Fruit fly (Drosophila melanogaster) whole organism, embryonic: ENCODE data around the gene cher.

ENCODE experiments used
- Ada2b ChIP-seq: fragments of 200-800 bp; sonication (Bioruptor generic); IDR thresholded peaks from 2 replicates; pipeline ENCODE4 v1.3.6; 2022; ENCODE audit warnings: missing biosample characterization, missing genetic modification characterization
- Aef1 ChIP-seq: fragments of 200-800 bp; sonication (Bioruptor generic); IDR thresholded peaks from 3 replicates; pipeline ENCODE4 v1.3.6; 2022; ENCODE audit warnings: missing biosample characterization, missing genetic modification characterization
- B-H2 ChIP-seq: fragments of 200-800 bp; sonication (Bioruptor generic); optimal IDR thresholded peaks from 2 replicates; lab custom pipeline; 2018; ENCODE audit warnings: missing biosample characterization, mild to moderate bottlenecking, missing genetic modification characterization
- CG10267 ChIP-seq: fragments of 200-800 bp; sonication (Bioruptor generic); optimal IDR thresholded peaks from 2 replicates; lab custom pipeline; 2018; ENCODE audit warnings: missing biosample characterization, mild to moderate bottlenecking, missing genetic modification characterization, moderate library complexity
- CG10979 ChIP-seq: fragments of 200-800 bp; sonication (Bioruptor generic); optimal IDR thresholded peaks from 2 replicates; lab custom pipeline; 2018; ENCODE audit warnings: missing biosample characterization, mild to moderate bottlenecking, missing genetic modification characterization, moderate library complexity
- CG12942 ChIP-seq: fragments of 200-800 bp; sonication (Bioruptor generic); optimal IDR thresholded peaks from 3 replicates; lab custom pipeline; 2016; ENCODE audit warnings: missing biosample characterization, missing genetic modification characterization
- CG14441 ChIP-seq: fragments of 200-800 bp; sonication (Bioruptor generic); IDR thresholded peaks from 2 replicates; pipeline ENCODE4 v1.3.6; 2022; ENCODE audit warnings: missing biosample characterization, missing genetic modification characterization
- CG14710 ChIP-seq: fragments of 200-800 bp; sonication (Bioruptor generic); optimal IDR thresholded peaks from 3 replicates; lab custom pipeline; 2019; ENCODE audit warnings: missing biosample characterization, mild to moderate bottlenecking, missing genetic modification characterization, moderate library complexity
- CG17359 ChIP-seq: fragments of 200-800 bp; sonication (Bioruptor generic); optimal IDR thresholded peaks from 3 replicates; lab custom pipeline; 2018; ENCODE audit warnings: missing biosample characterization, mild to moderate bottlenecking, missing genetic modification characterization, moderate library complexity
- CG17385 ChIP-seq: fragments of 200-800 bp; sonication (Bioruptor generic); optimal IDR thresholded peaks from 3 replicates; lab custom pipeline; 2018; ENCODE audit warnings: missing biosample characterization, mild to moderate bottlenecking, missing genetic modification characterization
- CG17612 ChIP-seq: fragments of 200-800 bp; sonication (Bioruptor generic); IDR thresholded peaks from 2 replicates; pipeline ENCODE4 v1.3.6; 2022; ENCODE audit warnings: missing biosample characterization, missing genetic modification characterization
- CG2120 ChIP-seq: fragments of 200-800 bp; sonication (Bioruptor generic); optimal IDR thresholded peaks from 3 replicates; lab custom pipeline; 2016; ENCODE audit warnings: missing biosample characterization, missing genetic modification characterization
- CG30431 ChIP-seq: fragments of 200-800 bp; sonication (Bioruptor generic); optimal IDR thresholded peaks from 2 replicates; lab custom pipeline; 2017; ENCODE audit warnings: missing biosample characterization, missing genetic modification characterization
- CG33557 ChIP-seq: fragments of 200-800 bp; sonication (Bioruptor generic); optimal IDR thresholded peaks from 2 replicates; lab custom pipeline; 2019; ENCODE audit warnings: missing biosample characterization, mild to moderate bottlenecking, missing genetic modification characterization, moderate library complexity
- CG34224 ChIP-seq: fragments of 200-800 bp; sonication (Bioruptor generic); IDR thresholded peaks from 3 replicates; pipeline ENCODE4 v1.3.6; 2022; ENCODE audit warnings: missing biosample characterization, missing genetic modification characterization; ENCODE audit not compliant: partially characterized antibody
- CG4360 ChIP-seq: fragments of 200-800 bp; sonication (Bioruptor generic); IDR thresholded peaks from 2 replicates; pipeline ENCODE4 v1.3.6; 2022; ENCODE audit warnings: missing biosample characterization, missing genetic modification characterization
- CG4854 ChIP-seq: fragments of 200-800 bp; sonication (Bioruptor generic); optimal IDR thresholded peaks from 2 replicates; lab custom pipeline; 2016; ENCODE audit warnings: missing biosample characterization, missing genetic modification characterization, inconsistent platforms
- CG7786 ChIP-seq: fragments of 200-800 bp; sonication (Bioruptor generic); optimal IDR thresholded peaks from 2 replicates; lab custom pipeline; 2016; ENCODE audit warnings: missing biosample characterization, missing genetic modification characterization
- E2f2 ChIP-seq: fragments of 200-800 bp; sonication (Bioruptor generic); IDR thresholded peaks from 2 replicates; pipeline ENCODE4 v1.3.6; 2022; ENCODE audit warnings: missing biosample characterization, missing genetic modification characterization
- Eip74EF ChIP-seq, 2 experiments: fragments of 200-800 bp in 1 of 2; fragments of >200 bp in 1 of 2; sonication (Bioruptor generic) in 1 of 2; optimal IDR thresholded peaks; 2 replicates each; lab custom pipeline; 2017 to 2019; ENCODE audit warnings: missing biosample characterization in 2 of 2, missing genetic modification characterization in 2 of 2, mild to moderate bottlenecking in 1 of 2, moderate library complexity in 1 of 2
- HHEX ChIP-seq: fragments of 200-800 bp; sonication (Bioruptor generic); optimal IDR thresholded peaks from 3 replicates; lab custom pipeline; 2017; ENCODE audit warnings: missing biosample characterization, mild to moderate bottlenecking, missing genetic modification characterization, missing genetic modification reagents
- HLH4C ChIP-seq: fragments of 200-800 bp; sonication (Bioruptor generic); IDR thresholded peaks from 3 replicates; pipeline ENCODE4 v1.3.6; 2022; ENCODE audit warnings: missing biosample characterization, missing genetic modification characterization; ENCODE audit not compliant: partially characterized antibody
- Kr ChIP-seq: fragments of 200-800 bp; sonication (Bioruptor generic); optimal IDR thresholded peaks from 2 replicates; lab custom pipeline; 2017; ENCODE audit warnings: missing biosample characterization, mild to moderate bottlenecking, missing genetic modification characterization
- Max ChIP-seq: fragments of 200-800 bp; sonication (Bioruptor generic); optimal IDR thresholded peaks from 2 replicates; lab custom pipeline; 2016; ENCODE audit warnings: missing biosample characterization, mild to moderate bottlenecking, missing genetic modification characterization
- Scr ChIP-seq: fragments of 200-800 bp; sonication (Bioruptor generic); IDR thresholded peaks from 2 replicates; pipeline ENCODE4 v1.3.6; 2022; ENCODE audit warnings: missing biosample characterization, missing genetic modification characterization; ENCODE audit not compliant: partially characterized antibody
- dm ChIP-seq: fragments of 200-800 bp; sonication (Bioruptor generic); optimal IDR thresholded peaks from 3 replicates; lab custom pipeline; 2016; ENCODE audit warnings: missing biosample characterization, missing genetic modification characterization
- dmrt11E ChIP-seq: fragments of 200-800 bp; sonication (Bioruptor generic); optimal IDR thresholded peaks from 3 replicates; lab custom pipeline; 2018; ENCODE audit warnings: missing biosample characterization, mild to moderate bottlenecking, missing genetic modification characterization, moderate library complexity
- fd96Cb ChIP-seq: fragments of 200-800 bp; sonication (Bioruptor generic); optimal IDR thresholded peaks from 2 replicates; lab custom pipeline; 2018; ENCODE audit warnings: missing biosample characterization, mild to moderate bottlenecking, missing genetic modification characterization, moderate library complexity
- grau ChIP-seq: fragments of 200-800 bp; optimal IDR thresholded peaks from 3 replicates; lab custom pipeline; 2019; ENCODE audit warnings: missing biosample characterization, mild to moderate bottlenecking, missing genetic modification characterization, moderate library complexity
- gsb-n ChIP-seq: fragments of 200-800 bp; sonication (Bioruptor generic); optimal IDR thresholded peaks from 3 replicates; lab custom pipeline; 2018; ENCODE audit warnings: missing biosample characterization, mild to moderate bottlenecking, missing genetic modification characterization
- insv ChIP-seq, 2 experiments: fragments of 200-800 bp; sonication (Bioruptor generic); optimal IDR thresholded peaks; 3 replicates each; lab custom pipeline; 2016 to 2018; ENCODE audit warnings: missing biosample characterization in 2 of 2, missing genetic modification characterization in 2 of 2
- lilli ChIP-seq: fragments of 200-800 bp; sonication (Bioruptor generic); optimal IDR thresholded peaks from 3 replicates; lab custom pipeline; 2016; ENCODE audit warnings: missing biosample characterization, missing genetic modification characterization
- lmd ChIP-seq: fragments of 200-800 bp; sonication (Bioruptor generic); IDR thresholded peaks from 2 replicates; pipeline ENCODE4 v1.3.6; 2022; ENCODE audit warnings: missing biosample characterization, missing genetic modification characterization
- lov ChIP-seq, 2 experiments: fragments of 200-800 bp in 1 of 2; fragments of >200 bp in 1 of 2; sonication (Bioruptor generic) in 1 of 2; IDR thresholded peaks in 1 of 2; optimal IDR thresholded peaks in 1 of 2; 2 replicates in 1 of 2; 3 replicates in 1 of 2; pipeline versions ENCODE4 v1.3.6 to Lab custom; 2017 to 2022; ENCODE audit warnings: missing biosample characterization in 1 of 2, missing genetic modification characterization in 1 of 2
- onecut ChIP-seq: fragments of 200-800 bp; sonication (Bioruptor generic); IDR thresholded peaks from 2 replicates; pipeline ENCODE4 v1.3.6; 2022; ENCODE audit warnings: missing biosample characterization, missing genetic modification characterization
- pan ChIP-seq, 4 experiments: fragments of >200 bp in 3 of 4; fragments of 200-800 bp in 1 of 4; sonication (Bioruptor generic) in 1 of 4; optimal IDR thresholded peaks in 3 of 4; IDR thresholded peaks in 1 of 4; 2 replicates each; pipeline versions ENCODE4 v1.3.6 to Lab custom; 2017 to 2022; ENCODE audit warnings: missing biosample characterization in 2 of 4, missing genetic modification characterization in 2 of 4, mixed read lengths in 1 of 4
- pfk ChIP-seq: fragments of 200-800 bp; sonication (Bioruptor generic); optimal IDR thresholded peaks from 2 replicates; lab custom pipeline; 2018; ENCODE audit warnings: missing biosample characterization, mild to moderate bottlenecking, missing genetic modification characterization, moderate library complexity
- prd ChIP-seq, 3 experiments: fragments of >200 bp in 2 of 3; fragments of 200-800 bp in 1 of 3; sonication (Bioruptor generic) in 1 of 3; optimal IDR thresholded peaks in 2 of 3; IDR thresholded peaks in 1 of 3; 2 replicates in 2 of 3; 3 replicates in 1 of 3; pipeline versions ENCODE4 v1.3.6 to Lab custom; 2017 to 2022; ENCODE audit warnings: missing biosample characterization in 1 of 3, missing genetic modification characterization in 1 of 3
- sisA ChIP-seq: fragments of 200-800 bp; sonication (Bioruptor generic); IDR thresholded peaks from 2 replicates; pipeline ENCODE4 v1.3.6; 2022; ENCODE audit warnings: missing biosample characterization, missing genetic modification characterization
- slou ChIP-seq: fragments of 200-800 bp; sonication (Bioruptor generic); optimal IDR thresholded peaks from 3 replicates; lab custom pipeline; 2016; ENCODE audit warnings: missing biosample characterization, missing genetic modification characterization
- sqz ChIP-seq: fragments of 200-800 bp; sonication (Bioruptor generic); optimal IDR thresholded peaks from 3 replicates; lab custom pipeline; 2018; ENCODE audit warnings: missing biosample characterization, mild to moderate bottlenecking, missing genetic modification characterization
- stc ChIP-seq: fragments of 200-800 bp; sonication (Bioruptor generic); IDR thresholded peaks from 2 replicates; pipeline ENCODE4 v1.3.6; 2022; ENCODE audit warnings: missing biosample characterization, missing genetic modification characterization
- tin ChIP-seq: fragments of 200-800 bp; sonication (Bioruptor generic); optimal IDR thresholded peaks from 3 replicates; lab custom pipeline; 2016; ENCODE audit warnings: missing biosample characterization, missing genetic modification characterization
- trem ChIP-seq: fragments of 200-800 bp; optimal IDR thresholded peaks from 3 replicates; lab custom pipeline; 2019; ENCODE audit warnings: missing biosample characterization, mild to moderate bottlenecking, missing genetic modification characterization, moderate library complexity
- vvl ChIP-seq: fragments of 200-800 bp; sonication (Bioruptor generic); IDR thresholded peaks from 2 replicates; pipeline ENCODE4 v1.3.6; 2022; ENCODE audit warnings: missing biosample characterization, missing genetic modification characterization
- wor ChIP-seq: fragments of 200-800 bp; sonication (Bioruptor generic); IDR thresholded peaks from 2 replicates; pipeline ENCODE4 v1.3.6; 2022; ENCODE audit warnings: missing biosample characterization, missing genetic modification characterization
- zen ChIP-seq: fragments of 200-800 bp; sonication (Bioruptor generic); optimal IDR thresholded peaks from 3 replicates; lab custom pipeline; 2018; ENCODE audit warnings: missing biosample characterization, mild to moderate bottlenecking, missing genetic modification characterization, moderate library complexity

The cher gene

DNA sequence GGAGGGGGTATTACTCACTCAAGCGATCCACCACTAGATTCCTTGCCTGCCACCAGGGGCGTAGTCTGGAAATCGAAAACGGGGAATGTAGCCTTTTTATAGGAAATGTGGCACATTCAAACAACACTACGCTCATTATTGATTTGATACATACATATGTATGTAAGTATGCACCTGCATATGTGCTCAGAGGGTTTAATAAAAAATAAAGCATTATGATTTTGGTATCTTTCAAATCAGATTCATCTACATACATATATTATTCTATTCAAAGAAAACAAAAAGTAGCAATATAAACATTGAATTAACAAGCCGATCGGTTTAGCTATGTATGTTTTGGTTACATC, 68.3 kb downstream of the cher start (continued):
- TF ChIP-seq Aef1 (GFP tag; lab: Robert Waterston, UW) (no peak; the same call in 2 of the 3 replicates), dmrt11E (tag; lab: Kevin White, UChicago) (peak; percentile 10), sqz (no peak), HLH4C (GFP tag; lab: Robert Waterston, UW) (no peak), pfk (no peak), vvl (GFP tag; lab: Robert Waterston, UW) (peak; percentile 39; the same call in 1 of the 2 replicates), sisA (GFP tag; lab: Robert Waterston, UW) (0 out of 2 replicates have a peak, but pooled peaks have one; percentile 18), stc (0 out of 2 replicates have a peak, but pooled peaks have one; percentile 24), lmd (GFP tag; lab: Robert Waterston, UW) (0 out of 2 replicates have a peak, but pooled peaks have one; percentile 20), pan (optimal IDR thresholded peaks at IDR 0.05; lab: Kevin White, UChicago) (no peak), pan (GFP tag; optimal IDR thresholded peaks at IDR 0.05 in 1 of 2, IDR thresholded peaks at IDR 0.05 in 1 of 2) (no peak), Scr (no peak), CG14710 (tag; lab: Kevin White, UChicago) (peak; percentile 35), CG10979 (peak; percentile 45), B-H2 (no peak), slou (GFP tag; lab: Kevin White, UChicago) (no peak), E2f2 (GFP tag; lab: Robert Waterston, UW) (no peak), grau (tag; lab: Kevin White, UChicago) (no peak), CG33557 (GFP tag; lab: Kevin White, UChicago) (no peak), Ada2b (GFP tag; lab: Robert Waterston, UW) (peak; percentile 4; the same call in 1 of the 2 replicates), CG10267 (tag; lab: Kevin White, UChicago) (no peak)
- TF ChIP-seq, all 482 proteins: peak for 65

DNA sequence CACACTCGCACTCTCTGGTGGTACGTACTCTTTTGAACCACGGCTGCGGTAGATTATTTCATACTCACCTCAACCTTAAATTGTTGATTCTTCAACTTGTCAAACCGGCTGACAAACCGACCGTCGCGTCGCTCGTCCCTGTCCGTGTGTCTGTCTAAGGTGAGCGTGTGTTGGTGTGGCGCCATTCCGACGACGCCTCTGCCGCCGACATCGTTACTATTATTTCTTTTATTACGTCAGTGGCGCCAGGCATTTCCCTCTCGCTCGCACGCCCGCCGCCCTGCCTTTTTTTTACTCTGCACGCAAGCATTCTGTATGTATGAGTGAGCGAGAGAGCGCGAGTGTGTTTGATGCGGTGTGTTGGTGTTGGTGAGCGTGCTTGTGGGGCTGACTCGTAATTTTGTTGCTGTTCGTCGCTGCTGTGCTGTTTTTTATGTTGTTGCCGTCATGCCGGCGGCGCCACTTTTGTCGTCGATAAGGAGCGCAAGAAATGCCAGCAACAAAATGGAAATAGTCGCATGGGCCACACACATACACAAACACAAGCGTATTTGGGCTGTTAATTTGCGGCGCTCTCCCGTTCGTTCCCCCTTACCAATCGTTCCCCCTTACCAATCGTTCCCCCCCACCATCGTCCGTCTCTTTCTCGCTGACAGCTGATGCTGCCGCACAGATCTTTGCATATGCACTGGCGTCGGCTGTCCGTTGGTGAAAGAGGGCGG, 68.8 kb downstream of the cher start:
- TF ChIP-seq CG2120, result peak; percentile 15
- no peak for TF ChIP-seq CG12942 (GFP tag; lab: Kevin White, UChicago)
- no peak for TF ChIP-seq CG7786 (GFP tag; lab: Kevin White, UChicago)
- no peak for TF ChIP-seq trem (tag; lab: Kevin White, UChicago)
- TF ChIP-seq Max (GFP tag; lab: Kevin White, UChicago), result no peak
- TF ChIP-seq HHEX (GFP tag; lab: Kevin White, UChicago), result no peak
- TF ChIP-seq dm (GFP tag; lab: Kevin White, UChicago), result peak; percentile 47
- TF ChIP-seq tin (GFP tag; lab: Kevin White, UChicago), result no peak
- no peak for TF ChIP-seq CG30431 (GFP tag; lab: Kevin White, UChicago)
- TF ChIP-seq lilli, result peak; percentile 23
- TF ChIP-seq CG14441 (GFP tag; lab: Robert Waterston, UW), result no peak
- no peak for TF ChIP-seq lov (optimal IDR thresholded peaks at IDR 0.05; lab: Kevin White, UChicago)
- TF ChIP-seq lov (GFP tag; IDR thresholded peaks at IDR 0.05; lab: Robert Waterston, UW), result 0 out of 3 replicates have a peak, but pooled peaks have one; percentile 59
- peak; percentile 51; the same call in 1 of the 3 replicates for TF ChIP-seq CG34224 (GFP tag; lab: Robert Waterston, UW)
- no peak for TF ChIP-seq gsb-n
- peak; percentile 83 for TF ChIP-seq CG4360
- TF ChIP-seq prd (optimal IDR thresholded peaks at IDR 0.05; lab: Kevin White, UChicago), result no peak
- no peak for TF ChIP-seq prd (GFP tag; IDR thresholded peaks at IDR 0.05; lab: Robert Waterston, UW)
- TF ChIP-seq zen, result peak; percentile 81
- no peak for TF ChIP-seq CG17359
- no peak for TF ChIP-seq insv (GFP tag; optimal IDR thresholded peaks at IDR 0.05; lab: Kevin White, UChicago)
- TF ChIP-seq Eip74EF (GFP tag; optimal IDR thresholded peaks at IDR 0.05; lab: Kevin White, UChicago), result peak in 1 of 2 experiments; percentile 46
- no peak for TF ChIP-seq fd96Cb
- peak; percentile 30 for TF ChIP-seq CG17385 (GFP tag; lab: Kevin White, UChicago)
- TF ChIP-seq CG17612 (GFP tag; lab: Robert Waterston, UW), result no peak
- no peak for TF ChIP-seq wor (GFP tag; lab: Robert Waterston, UW)
- peak; percentile 34 for TF ChIP-seq Kr
- TF ChIP-seq onecut (GFP tag; lab: Robert Waterston, UW), result peak; percentile 21; the same call in 1 of the 2 replicates
- TF ChIP-seq CG4854, result no peak
